Worm (Caenorhabditis elegans): ENCODE data around the gene mig-13.

DNA sequence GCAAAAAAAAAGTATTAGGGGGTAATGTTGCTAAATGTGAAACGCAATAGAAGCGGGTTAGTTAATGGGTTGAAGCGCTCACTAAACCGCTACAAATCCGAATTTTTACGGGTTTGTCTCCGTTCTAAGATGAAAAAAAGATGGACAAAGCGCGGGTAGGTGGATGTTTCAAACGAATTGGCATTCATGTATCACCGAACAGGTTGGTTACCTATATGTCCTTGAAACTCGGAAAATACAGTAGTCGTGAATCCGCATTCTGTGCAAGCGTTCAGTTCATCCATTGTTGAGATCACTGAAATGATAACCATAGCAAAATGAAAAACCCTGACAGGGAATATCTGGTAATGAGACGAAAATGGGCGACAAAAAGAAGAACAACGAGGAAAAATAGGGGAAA, 11.3 kb upstream of the mig-13 start, which contains the start of gene ztf-16:
- no peak for TF ChIP-seq vab-15 (tag; optimal IDR thresholded peaks at IDR 0.05)
- TF ChIP-seq nhr-12 (tag; optimal IDR thresholded peaks at IDR 0.05): no peak
- TF ChIP-seq xbp-1 (tag; optimal IDR thresholded peaks at IDR 0.05): no peak
- TF ChIP-seq zag-1 (tag; optimal IDR thresholded peaks at IDR 0.05): no peak

Measured in whole organism, L1 larva.